Fruit fly (Drosophila melanogaster): ENCODE data around the gene CG31088.

Gene CG31088

DNA sequence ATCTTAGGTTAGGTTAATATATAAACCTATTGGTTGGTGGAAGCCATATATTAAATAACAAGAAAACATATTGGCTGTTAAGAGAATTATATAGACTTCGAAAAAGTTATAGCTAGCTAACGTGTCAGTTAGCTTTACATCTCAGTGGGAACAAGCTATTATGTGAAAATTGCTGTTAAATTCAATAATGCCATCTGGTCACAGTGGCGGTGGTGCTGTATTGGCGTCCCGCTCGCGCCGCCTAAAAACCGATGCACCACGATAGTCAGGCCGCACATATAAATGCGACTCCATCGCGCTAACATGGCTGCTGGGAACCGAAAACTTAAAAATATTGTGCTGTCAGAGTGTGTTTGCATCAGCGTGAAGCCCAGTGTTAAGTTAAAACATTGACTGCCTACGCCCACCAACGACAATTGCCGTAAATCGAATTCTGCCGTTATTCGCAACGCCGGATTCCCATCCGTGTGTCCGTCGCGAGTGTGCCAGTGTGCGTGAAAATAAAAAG is 22.3 kb upstream of the CG31088 start, which contains the start of gene Hel89B (continued):
- TF ChIP-seq CG10209 (GFP tag; optimal IDR thresholded peaks at IDR 0.05): peak; percentile 40
- TF ChIP-seq otp (GFP tag; IDR thresholded peaks at IDR 0.05): no peak
- no peak for TF ChIP-seq scrt (GFP tag; optimal IDR thresholded peaks at IDR 0.05)
- TF ChIP-seq Dek (tag; optimal IDR thresholded peaks at IDR 0.05): peak; percentile 64
- peak; percentile 68 for TF ChIP-seq tx (GFP tag; optimal IDR thresholded peaks at IDR 0.05)
- TF ChIP-seq knrl (GFP tag; IDR thresholded peaks at IDR 0.05; ENCODE audit: partially characterized antibody): no peak
- peak; percentile 65 for TF ChIP-seq CG7786 (GFP tag; optimal IDR thresholded peaks at IDR 0.05)
- TF ChIP-seq gcm (GFP tag; optimal IDR thresholded peaks at IDR 0.05): no peak
- TF ChIP-seq CG15269 (tag; optimal IDR thresholded peaks at IDR 0.05): peak; percentile 59
- no peak for TF ChIP-seq CG12219 (GFP tag; optimal IDR thresholded peaks at IDR 0.05)
- TF ChIP-seq Mad (GFP tag; optimal IDR thresholded peaks at IDR 0.05): peak; percentile 49
- peak; percentile 84 for TF ChIP-seq CG12659 (GFP tag; optimal IDR thresholded peaks at IDR 0.05)
- no peak for TF ChIP-seq ranshi (GFP tag; IDR thresholded peaks at IDR 0.05)
- TF ChIP-seq Asciz (GFP tag; optimal IDR thresholded peaks at IDR 0.05): no peak
- TF ChIP-seq cas (GFP tag; IDR thresholded peaks at IDR 0.05): no peak
- TF ChIP-seq lov (optimal IDR thresholded peaks at IDR 0.05): no peak
- TF ChIP-seq lov (GFP tag; IDR thresholded peaks at IDR 0.05): no peak
- TF ChIP-seq CG14050 (GFP tag; IDR thresholded peaks at IDR 0.05): no peak
- TF ChIP-seq h (optimal IDR thresholded peaks at IDR 0.05): no peak
- TF ChIP-seq Sry-δ (GFP tag; optimal IDR thresholded peaks at IDR 0.05): peak; percentile 96
- TF ChIP-seq nmo (GFP tag; optimal IDR thresholded peaks at IDR 0.05): peak; percentile 90
- no peak for TF ChIP-seq sc (optimal IDR thresholded peaks at IDR 0.05)
- no peak for TF ChIP-seq sc (GFP tag; optimal IDR thresholded peaks at IDR 0.05)
- no peak for TF ChIP-seq CG10959 (GFP tag; IDR thresholded peaks at IDR 0.05)
- TF ChIP-seq tap (tag; optimal IDR thresholded peaks at IDR 0.05): no peak
- peak; percentile 47 for TF ChIP-seq Blimp-1 (GFP tag; optimal IDR thresholded peaks at IDR 0.05)
- no peak for TF ChIP-seq sens-2 (GFP tag; IDR thresholded peaks at IDR 0.05)
- peak; percentile 57 for TF ChIP-seq pnt (GFP tag; optimal IDR thresholded peaks at IDR 0.05)
- TF ChIP-seq Atf-2 (GFP tag; optimal IDR thresholded peaks at IDR 0.05): no peak
- no peak for TF ChIP-seq H2.0 (GFP tag; IDR thresholded peaks at IDR 0.05)
- no peak for TF ChIP-seq CG4404 (GFP tag; IDR thresholded peaks at IDR 0.05)
- TF ChIP-seq CG10565 (GFP tag; optimal IDR thresholded peaks at IDR 0.05): peak; percentile 6
- TF ChIP-seq jumu (GFP tag; optimal IDR thresholded peaks at IDR 0.05): peak; percentile 76
- no peak for TF ChIP-seq rib (GFP tag; IDR thresholded peaks at IDR 0.05)
- no peak for TF ChIP-seq CG14441 (GFP tag; IDR thresholded peaks at IDR 0.05)
- no peak for TF ChIP-seq vvl (GFP tag; IDR thresholded peaks at IDR 0.05)
- TF ChIP-seq CG4282 (GFP tag; optimal IDR thresholded peaks at IDR 0.05): no peak
- no peak for TF ChIP-seq ash1 (GFP tag; optimal IDR thresholded peaks at IDR 0.05)
- peak; percentile 8 for TF ChIP-seq MTF-1 (GFP tag; optimal IDR thresholded peaks at IDR 0.05; ENCODE audit: borderline replicate concordance)
- TF ChIP-seq Antp (GFP tag; optimal IDR thresholded peaks at IDR 0.05): peak; percentile 50
- TF ChIP-seq Nf-YB (GFP tag; optimal IDR thresholded peaks at IDR 0.05): no peak
- TF ChIP-seq da (GFP tag; optimal IDR thresholded peaks at IDR 0.05): no peak
- no peak for TF ChIP-seq dan (GFP tag; IDR thresholded peaks at IDR 0.05)
- peak; percentile 66 to 67 for TF ChIP-seq dpn (GFP tag; optimal IDR thresholded peaks at IDR 0.05)
- TF ChIP-seq Six4 (GFP tag; optimal IDR thresholded peaks at IDR 0.05): peak; percentile 13
- TF ChIP-seq NC2α (GFP tag; optimal IDR thresholded peaks at IDR 0.05): peak; percentile 82
- TF ChIP-seq CG10431 (GFP tag; optimal IDR thresholded peaks at IDR 0.05): no peak
- TF ChIP-seq Sry-β (GFP tag; optimal IDR thresholded peaks at IDR 0.05): peak; percentile 45
- no peak for TF ChIP-seq sqz (GFP tag; optimal IDR thresholded peaks at IDR 0.05)
- peak; percentile 63 for TF ChIP-seq gsb-n (tag; optimal IDR thresholded peaks at IDR 0.05)
- TF ChIP-seq CG3407 (GFP tag; optimal IDR thresholded peaks at IDR 0.05): peak; percentile 2
- peak; percentile 46 for TF ChIP-seq Mes4 (GFP tag; optimal IDR thresholded peaks at IDR 0.05)
- no peak for TF ChIP-seq Hr39 (optimal IDR thresholded peaks at IDR 0.05)
